Fruit fly (Drosophila melanogaster) whole organism, prepupa: Measurements from ENCODE around the gene Osi4.
A peak's percentile ranks its signal among the peaks of the same experiment; 100 is the strongest.

Source experiments
- Blimp-1 ChIP-seq: fragments of 200-800 bp; sonication (Bioruptor generic); optimal IDR thresholded peaks from 3 replicates; lab custom pipeline; 2017; ENCODE audit warnings: missing biosample characterization, missing genetic modification characterization, mild to moderate bottlenecking, moderate library complexity, missing genetic modification reagents
- CG10669 ChIP-seq: fragments of 200-800 bp; sonication (Bioruptor generic); optimal IDR thresholded peaks from 3 replicates; lab custom pipeline; 2018; ENCODE audit warnings: missing biosample characterization, mild to moderate bottlenecking, missing genetic modification characterization, moderate library complexity
- CG11294 ChIP-seq: fragments of 200-800 bp; sonication (Bioruptor generic); IDR thresholded peaks from 2 replicates; pipeline ENCODE4 v1.3.6; 2022; ENCODE audit warnings: missing biosample characterization, missing genetic modification characterization
- CG15336 ChIP-seq: fragments of 200-800 bp; sonication (Bioruptor generic); IDR thresholded peaks from 2 replicates; pipeline ENCODE4 v1.3.6; 2022; ENCODE audit warnings: missing biosample characterization, missing genetic modification characterization
- CG1621 ChIP-seq: fragments of 200-800 bp; sonication (Bioruptor generic); optimal IDR thresholded peaks from 3 replicates; lab custom pipeline; 2018; ENCODE audit warnings: missing biosample characterization, mild to moderate bottlenecking, missing genetic modification characterization
- CG16779 ChIP-seq: fragments of 200-800 bp; sonication (Bioruptor generic); optimal IDR thresholded peaks from 3 replicates; lab custom pipeline; 2017; ENCODE audit warnings: missing biosample characterization, mild to moderate bottlenecking, missing genetic modification characterization
- CG32006 ChIP-seq: fragments of 200-800 bp; sonication (Bioruptor generic); optimal IDR thresholded peaks from 3 replicates; lab custom pipeline; 2017; ENCODE audit warnings: missing biosample characterization, mild to moderate bottlenecking, missing genetic modification characterization
- CG34406 ChIP-seq: fragments of 200-800 bp; sonication (Bioruptor generic); optimal IDR thresholded peaks from 3 replicates; lab custom pipeline; 2016; ENCODE audit warnings: missing biosample characterization, missing genetic modification characterization
- CG3919 ChIP-seq: fragments of 200-800 bp; sonication (Bioruptor generic); optimal IDR thresholded peaks from 3 replicates; lab custom pipeline; 2016; ENCODE audit warnings: missing biosample characterization, missing genetic modification characterization
- CG4318 ChIP-seq: fragments of 200-800 bp; sonication (Bioruptor generic); optimal IDR thresholded peaks from 3 replicates; lab custom pipeline; 2017; ENCODE audit warnings: missing biosample characterization, mild to moderate bottlenecking, missing genetic modification characterization
- CG6276 ChIP-seq: fragments of 200-800 bp; sonication (Bioruptor generic); optimal IDR thresholded peaks from 2 replicates; lab custom pipeline; 2017; ENCODE audit warnings: missing biosample characterization, mild to moderate bottlenecking, missing genetic modification characterization
- CG6808 ChIP-seq: fragments of 200-800 bp; sonication (Bioruptor generic); optimal IDR thresholded peaks from 3 replicates; lab custom pipeline; 2017; ENCODE audit warnings: missing biosample characterization, missing genetic modification characterization, mild to moderate bottlenecking, moderate library complexity, missing genetic modification reagents
- CG6854 ChIP-seq: fragments of 200-800 bp; sonication (Bioruptor generic); optimal IDR thresholded peaks from 2 replicates; lab custom pipeline; 2017; ENCODE audit warnings: missing biosample characterization, mild to moderate bottlenecking, missing genetic modification characterization
- CG7368 ChIP-seq: fragments of 200-800 bp; sonication (Bioruptor generic); optimal IDR thresholded peaks from 3 replicates; lab custom pipeline; 2016; ENCODE audit warnings: missing biosample characterization, missing genetic modification characterization
- CG8319 ChIP-seq: fragments of 200-800 bp; sonication (Bioruptor generic); optimal IDR thresholded peaks from 3 replicates; lab custom pipeline; 2016; ENCODE audit warnings: missing biosample characterization, missing genetic modification characterization
- CG8632 ChIP-seq: fragments of 200-800 bp; sonication (Bioruptor generic); optimal IDR thresholded peaks from 3 replicates; lab custom pipeline; 2016; ENCODE audit warnings: missing biosample characterization, missing genetic modification characterization
- CG9139 ChIP-seq: fragments of 200-800 bp; sonication (Bioruptor generic); optimal IDR thresholded peaks from 3 replicates; lab custom pipeline; 2017; ENCODE audit warnings: missing biosample characterization, mild to moderate bottlenecking, missing genetic modification characterization
- Eip75B ChIP-seq: fragments of 200-800 bp; sonication (Bioruptor generic); optimal IDR thresholded peaks from 3 replicates; lab custom pipeline; 2016; ENCODE audit warnings: missing biosample characterization, missing genetic modification characterization
- Eip78C ChIP-seq: fragments of 200-800 bp; sonication (Bioruptor generic); peaks from one replicate; lab custom pipeline; 2016; ENCODE audit warnings: missing biosample characterization, missing genetic modification characterization
- Eip93F ChIP-seq: fragments of 200-800 bp; sonication (Bioruptor generic); optimal IDR thresholded peaks from 2 replicates; lab custom pipeline; 2016; ENCODE audit warnings: missing biosample characterization, mild to moderate bottlenecking, missing genetic modification characterization
- Ets21C ChIP-seq: fragments of 200-800 bp; sonication (Bioruptor generic); optimal IDR thresholded peaks from 3 replicates; lab custom pipeline; 2016; ENCODE audit warnings: missing biosample characterization, missing genetic modification characterization
- Ets96B ChIP-seq: fragments of 200-800 bp; optimal IDR thresholded peaks from 2 replicates; lab custom pipeline; 2019; ENCODE audit warnings: missing biosample characterization, mild to moderate bottlenecking, missing genetic modification characterization, moderate library complexity
- Gug ChIP-seq: fragments of 200-800 bp; sonication (Bioruptor generic); IDR thresholded peaks from 2 replicates; pipeline ENCODE4 v1.3.6; 2022; ENCODE audit warnings: missing biosample characterization, missing genetic modification characterization
- Hr4 ChIP-seq: fragments of 200-800 bp; sonication (Bioruptor generic); optimal IDR thresholded peaks from 3 replicates; lab custom pipeline; 2016; ENCODE audit warnings: missing biosample characterization, missing genetic modification characterization
- Met ChIP-seq: fragments of 200-800 bp; sonication (Bioruptor generic); optimal IDR thresholded peaks from 3 replicates; lab custom pipeline; 2016; ENCODE audit warnings: missing biosample characterization, missing genetic modification characterization
- Smox ChIP-seq: fragments of 200-800 bp; sonication (Bioruptor generic); optimal IDR thresholded peaks from 3 replicates; lab custom pipeline; 2016; ENCODE audit warnings: missing biosample characterization, missing genetic modification characterization
- Sox102F ChIP-seq: fragments of 200-800 bp; sonication (Bioruptor generic); optimal IDR thresholded peaks from 2 replicates; lab custom pipeline; 2016; ENCODE audit warnings: missing biosample characterization, mild to moderate bottlenecking, missing genetic modification characterization
- Sox15 ChIP-seq: fragments of 200-800 bp; sonication (Bioruptor generic); optimal IDR thresholded peaks from 3 replicates; lab custom pipeline; 2016; ENCODE audit warnings: missing biosample characterization, missing genetic modification characterization
- acj6 ChIP-seq: fragments of 200-800 bp; sonication (Bioruptor generic); optimal IDR thresholded peaks from 3 replicates; lab custom pipeline; 2016; ENCODE audit warnings: missing biosample characterization, missing genetic modification characterization
- cyc ChIP-seq: fragments of 200-800 bp; sonication (Bioruptor generic); optimal IDR thresholded peaks from 3 replicates; lab custom pipeline; 2016; ENCODE audit warnings: missing biosample characterization, missing genetic modification characterization
- eg ChIP-seq: fragments of 200-800 bp; sonication (Bioruptor generic); IDR thresholded peaks from 3 replicates; pipeline ENCODE4 v1.3.6; 2022; ENCODE audit warnings: missing biosample characterization, missing genetic modification characterization
- esn ChIP-seq: fragments of 200-800 bp; sonication (Bioruptor generic); optimal IDR thresholded peaks from 2 replicates; lab custom pipeline; 2016; ENCODE audit warnings: missing biosample characterization, mild to moderate bottlenecking, missing genetic modification characterization, moderate library complexity
- fd59A ChIP-seq: fragments of 200-800 bp; sonication (Bioruptor generic); optimal IDR thresholded peaks from 2 replicates; lab custom pipeline; 2017; ENCODE audit warnings: missing biosample characterization, mild to moderate bottlenecking, missing genetic modification characterization, missing genetic modification reagents
- fkh ChIP-seq: fragments of 200-800 bp; sonication (Bioruptor generic); optimal IDR thresholded peaks from 3 replicates; lab custom pipeline; 2017; ENCODE audit warnings: missing biosample characterization, mild to moderate bottlenecking, missing genetic modification characterization, moderate library complexity
- lz ChIP-seq: fragments of 200-800 bp; sonication (Bioruptor generic); optimal IDR thresholded peaks from 3 replicates; lab custom pipeline; 2016; ENCODE audit warnings: missing biosample characterization, missing genetic modification characterization
- net ChIP-seq: fragments of 200-800 bp; sonication (Bioruptor generic); optimal IDR thresholded peaks from 3 replicates; lab custom pipeline; 2016; ENCODE audit warnings: missing biosample characterization, missing genetic modification characterization
- pdm3 ChIP-seq: fragments of 200-800 bp; sonication (Bioruptor generic); optimal IDR thresholded peaks from 3 replicates; lab custom pipeline; 2016; ENCODE audit warnings: missing biosample characterization, missing genetic modification characterization
- salr ChIP-seq, 2 experiments: fragments of 200-800 bp; sonication (Bioruptor generic); optimal IDR thresholded peaks; 3 replicates each; lab custom pipeline; 2016 to 2018; ENCODE audit warnings: missing biosample characterization in 2 of 2, missing genetic modification characterization in 2 of 2, mild to moderate bottlenecking in 1 of 2
- spab ChIP-seq: fragments of 200-800 bp; sonication (Bioruptor generic); optimal IDR thresholded peaks from 2 replicates; lab custom pipeline; 2017; ENCODE audit warnings: missing biosample characterization, mild to moderate bottlenecking, missing genetic modification characterization, missing genetic modification reagents
- ss ChIP-seq, 2 experiments: fragments of 200-800 bp; sonication (Bioruptor generic); optimal IDR thresholded peaks; 2 replicates in 1 of 2; 3 replicates in 1 of 2; lab custom pipeline; 2017 to 2018; ENCODE audit warnings: mild to moderate bottlenecking in 2 of 2, missing biosample characterization in 2 of 2, missing genetic modification characterization in 2 of 2, moderate library complexity in 1 of 2
- topi ChIP-seq: fragments of 200-800 bp; sonication (Bioruptor generic); optimal IDR thresholded peaks from 3 replicates; lab custom pipeline; 2016; ENCODE audit warnings: missing biosample characterization, missing genetic modification characterization
- vri ChIP-seq: fragments of 200-800 bp; sonication (Bioruptor generic); optimal IDR thresholded peaks from 3 replicates; lab custom pipeline; 2016; ENCODE audit warnings: missing biosample characterization, mild to moderate bottlenecking, missing genetic modification characterization

Osi4 gene

DNA sequence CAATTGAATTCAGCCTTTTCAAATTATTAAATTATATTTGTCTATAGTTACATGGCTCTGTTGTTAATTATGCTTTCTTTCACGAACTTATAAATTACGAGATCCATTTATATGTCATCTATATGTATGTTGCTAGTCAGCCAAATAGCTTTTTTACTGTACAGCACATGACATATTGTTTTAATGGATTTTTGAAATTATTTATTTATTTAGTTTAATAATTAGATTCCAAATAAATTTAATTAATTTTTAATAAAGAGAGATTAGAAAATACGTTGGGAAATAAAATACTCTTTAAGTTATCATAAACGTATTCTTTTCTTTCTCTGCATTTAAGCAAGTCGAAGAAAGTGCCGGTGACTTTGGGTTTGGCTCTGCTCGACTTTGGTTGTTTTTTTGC is 19.7 kb upstream of the Osi4 start (continued):
- TF ChIP-seq cyc (GFP tag; lab: Kevin White, UChicago), result no peak
- TF ChIP-seq vri (GFP tag; lab: Kevin White, UChicago), result no peak
- TF ChIP-seq Sox15 (GFP tag; lab: Kevin White, UChicago), result no peak
- peak; percentile 39 for TF ChIP-seq CG3919
- TF ChIP-seq Smox (GFP tag; lab: Kevin White, UChicago), result no peak
- TF ChIP-seq topi, result no peak
- TF ChIP-seq Ets96B (tag; lab: Kevin White, UChicago), result no peak
- peak; percentile 27 for TF ChIP-seq net (GFP tag; lab: Kevin White, UChicago)
- TF ChIP-seq Met (GFP tag; lab: Kevin White, UChicago), result no peak
- no peak for TF ChIP-seq ss (GFP tag; optimal IDR thresholded peaks at IDR 0.05; lab: Kevin White, UChicago)
- no peak for TF ChIP-seq CG8319 (GFP tag; lab: Kevin White, UChicago)
- peak; percentile 54 for TF ChIP-seq CG15336 (GFP tag; lab: Robert Waterston, UW)
- no peak for TF ChIP-seq fd59A
- TF ChIP-seq CG10669 (GFP tag; lab: Kevin White, UChicago), result no peak
- peak; percentile 25 for TF ChIP-seq acj6 (GFP tag; lab: Kevin White, UChicago)
- peak; percentile 75 for TF ChIP-seq Eip78C (GFP tag; lab: Kevin White, UChicago)
- peak; percentile 69 for TF ChIP-seq CG4318 (GFP tag; lab: Kevin White, UChicago)
- no peak for TF ChIP-seq CG7368
- TF ChIP-seq CG32006 (GFP tag; lab: Kevin White, UChicago), result peak; percentile 92

DNA sequence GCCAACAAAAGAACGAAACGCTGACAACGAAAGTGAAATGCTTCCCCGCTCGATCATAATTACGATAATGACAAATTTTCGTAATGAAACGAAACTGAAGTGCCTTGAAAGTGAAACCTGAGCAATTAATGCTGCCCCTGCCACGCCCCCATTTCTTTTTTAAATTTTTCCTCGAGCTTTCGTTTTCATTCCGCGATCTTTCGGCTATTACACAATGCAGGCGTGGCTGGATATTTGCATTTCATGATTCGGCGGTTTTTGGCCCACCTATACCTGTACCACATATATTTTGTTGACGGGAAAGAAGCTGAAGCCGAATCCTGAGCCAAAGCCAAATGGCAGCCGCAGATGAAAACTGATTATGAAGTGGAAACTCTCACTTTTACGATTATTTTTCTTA is 18.7 kb upstream of the Osi4 start:
- TF ChIP-seq Blimp-1 (peak; percentile 73), CG11294 (GFP tag; lab: Robert Waterston, UW) (no peak), CG6854 (GFP tag; lab: Kevin White, UChicago) (no peak)

DNA sequence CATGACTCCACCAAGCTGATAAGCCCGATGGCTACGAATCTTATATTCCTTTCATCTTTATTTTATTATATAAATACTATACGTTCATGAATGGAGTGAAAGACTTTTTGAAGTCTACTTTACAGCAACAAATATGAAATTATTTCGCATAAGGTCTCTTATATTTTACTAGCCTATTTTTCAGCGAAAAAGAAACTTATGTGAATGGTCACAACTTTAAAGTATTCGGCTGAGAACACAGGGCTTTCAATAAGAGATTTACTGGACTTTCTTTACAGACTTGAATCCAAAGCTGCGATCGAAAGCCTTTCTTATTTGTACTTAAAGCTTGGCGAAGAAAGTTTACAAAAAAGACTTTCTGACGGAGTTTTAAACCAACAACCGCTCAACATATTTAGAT is 17.4 kb upstream of the Osi4 start:
- TF ChIP-seq CG9139, result no peak

dm6 chr3R:6234189-6234758 is 12.7 kb upstream of the Osi4 start, which contains the start of gene Osi6:
Osi6 (plus strand) TSS chr3R:6234708.
- TF ChIP-seq Eip78C (GFP tag; lab: Kevin White, UChicago) (peak; percentile 38), CG6276 (GFP tag; lab: Kevin White, UChicago) (no peak)

DNA sequence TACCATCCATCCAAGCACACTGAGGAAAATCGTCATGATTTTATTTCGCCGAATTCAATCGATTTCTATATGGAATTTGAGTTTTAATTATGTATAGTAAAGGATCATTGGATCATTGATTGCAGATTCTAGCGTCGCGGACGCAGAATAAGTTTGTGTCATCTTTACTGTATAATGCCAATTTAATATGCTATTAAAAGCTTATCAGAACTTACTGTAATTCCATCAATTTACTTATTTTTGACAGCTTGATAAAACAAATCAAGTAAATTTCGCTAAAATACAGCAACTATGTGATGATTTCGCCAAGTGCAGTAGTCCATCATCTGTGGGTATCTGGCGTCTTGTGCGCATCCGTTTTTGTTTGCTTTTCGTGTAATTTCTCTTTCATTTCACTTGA is 11.5 kb upstream of the Osi4 start:
- TF ChIP-seq Ets21C (GFP tag; lab: Kevin White, UChicago) (no peak), lz (GFP tag; lab: Kevin White, UChicago) (no peak), Eip93F (no peak), CG8632 (GFP tag; lab: Kevin White, UChicago) (peak; percentile 3), CG32006 (GFP tag; lab: Kevin White, UChicago) (peak; percentile 87), CG6808 (GFP tag; lab: Kevin White, UChicago) (no peak), fkh (GFP tag; lab: Kevin White, UChicago) (no peak), CG1621 (no peak), CG34406 (peak; percentile 66), Met (GFP tag; lab: Kevin White, UChicago) (no peak), Sox15 (GFP tag; lab: Kevin White, UChicago) (peak; percentile 29), CG6854 (GFP tag; lab: Kevin White, UChicago) (no peak), CG10669 (GFP tag; lab: Kevin White, UChicago) (no peak), CG15336 (GFP tag; lab: Robert Waterston, UW) (peak; percentile 29; the same call in 1 of the 2 replicates), Blimp-1 (no peak), salr (GFP tag; optimal IDR thresholded peaks at IDR 0.05; lab: Kevin White, UChicago) (no peak), spab (GFP tag; lab: Kevin White, UChicago) (no peak), topi (no peak), esn (peak; percentile 26), Sox102F (GFP tag; lab: Kevin White, UChicago) (peak; percentile 17), CG7368 (no peak), acj6 (GFP tag; lab: Kevin White, UChicago) (peak; percentile 7), Gug (GFP tag; lab: Robert Waterston, UW) (no peak), Hr4 (GFP tag; lab: Kevin White, UChicago) (peak; percentile 75), CG4318 (GFP tag; lab: Kevin White, UChicago) (peak; percentile 62), CG16779 (tag; lab: Kevin White, UChicago) (no peak), eg (GFP tag; lab: Robert Waterston, UW) (no peak), CG3919 (peak; percentile 30), Eip78C (GFP tag; lab: Kevin White, UChicago) (peak; percentile 89), Eip75B (GFP tag; lab: Kevin White, UChicago) (peak; percentile 21), pdm3 (GFP tag; lab: Kevin White, UChicago) (peak; percentile 48)
